Fruit fly (Drosophila melanogaster): ENCODE results near the gene CG14109.

The CG14109 gene

dm6 chr3L:13486041-13486859 lies 45.5 kb downstream of the CG14109 start, which contains the start of the genes Abp1 and Tgi (continued):
- TF ChIP-seq inv (GFP tag; IDR thresholded peaks at IDR 0.05; ENCODE audit: partially characterized antibody) (peak; percentile 69), ssp (GFP tag; IDR thresholded peaks at IDR 0.05) (peak; percentile 27; the same call in 1 of the 2 replicates), Dek (tag; optimal IDR thresholded peaks at IDR 0.05) (peak; percentile 7), Gug (GFP tag; IDR thresholded peaks at IDR 0.05) (peak; percentile 12; the same call in 1 of the 4 replicates), NfI (GFP tag; optimal IDR thresholded peaks at IDR 0.05) (peak; percentile 26), pzg (GFP tag; optimal IDR thresholded peaks at IDR 0.05) (peak; percentile 88), Rfx (GFP tag; IDR thresholded peaks at IDR 0.05) (peak; percentile 76), slbo (GFP tag; IDR thresholded peaks at IDR 0.05) (peak; percentile 72), Elba2 (GFP tag; optimal IDR thresholded peaks at IDR 0.05) (no peak), CG18599 (GFP tag; optimal IDR thresholded peaks at IDR 0.05) (no peak), CG10274 (GFP tag; optimal IDR thresholded peaks at IDR 0.05) (no peak), Dll (GFP tag; IDR thresholded peaks at IDR 0.05; ENCODE audit: partially characterized antibody) (peak; percentile 80), CG42726 (GFP tag; IDR thresholded peaks at IDR 0.05; ENCODE audit: partially characterized antibody) (peak; percentile 93), Pdp1 (GFP tag; optimal IDR thresholded peaks at IDR 0.05) (peak in 1 of 2 experiments; percentile 61), maf-S (GFP tag; optimal IDR thresholded peaks at IDR 0.05) (peak; percentile 30), Opbp (GFP tag; IDR thresholded peaks at IDR 0.05; ENCODE audit: partially characterized antibody) (peak; percentile 89), Doc3 (GFP tag; IDR thresholded peaks at IDR 0.05; ENCODE audit: partially characterized antibody) (peak; percentile 64), ci (GFP tag; IDR thresholded peaks at IDR 0.05) (0 out of 3 replicates have a peak, but pooled peaks have one; percentile 42), rib (GFP tag; IDR thresholded peaks at IDR 0.05) (peak; percentile 66; the same call in 1 of the 2 replicates), TFAM (GFP tag; optimal IDR thresholded peaks at IDR 0.05) (no peak), fu2 (GFP tag; optimal IDR thresholded peaks at IDR 0.05) (peak; percentile 37), dmrt11E (tag; optimal IDR thresholded peaks at IDR 0.05) (peak; percentile 23), vvl (GFP tag; IDR thresholded peaks at IDR 0.05) (peak; percentile 12; the same call in 1 of the 2 replicates), row (GFP tag; IDR thresholded peaks at IDR 0.05) (peak; percentile 33), CG15514 (GFP tag; optimal IDR thresholded peaks at IDR 0.05) (peak; percentile 87), CG7963 (GFP tag; IDR thresholded peaks at IDR 0.05; ENCODE audit: partially characterized antibody) (peak; percentile 84), CG12155 (GFP tag; optimal IDR thresholded peaks at IDR 0.05) (peak; percentile 23), E2f2 (GFP tag; IDR thresholded peaks at IDR 0.05) (peak; percentile 72), sisA (GFP tag; IDR thresholded peaks at IDR 0.05) (no peak; the same call in 1 of the 2 replicates), HLH54F (GFP tag; optimal IDR thresholded peaks at IDR 0.05) (peak; percentile 37), bigmax (GFP tag; optimal IDR thresholded peaks at IDR 0.05) (no peak), CG6175 (GFP tag; IDR thresholded peaks at IDR 0.05) (no peak), CG34224 (GFP tag; IDR thresholded peaks at IDR 0.05; ENCODE audit: partially characterized antibody) (peak; percentile 77), CG6791 (GFP tag; IDR thresholded peaks at IDR 0.05; ENCODE audit: partially characterized antibody) (peak; percentile 90), sug (tag; optimal IDR thresholded peaks at IDR 0.05) (peak; percentile 21), org-1 (GFP tag; optimal IDR thresholded peaks at IDR 0.05) (no peak), Ets97D (GFP tag; optimal IDR thresholded peaks at IDR 0.05) (peak; percentile 62), CG1603 (tag; optimal IDR thresholded peaks at IDR 0.05) (peak; percentile 75), CrebB (tag; optimal IDR thresholded peaks at IDR 0.05) (peak; percentile 46), BEAF-32 (GFP tag; optimal IDR thresholded peaks at IDR 0.05) (peak; percentile 91), HmgZ (tag; optimal IDR thresholded peaks at IDR 0.05) (peak; percentile 78), CG33213 (GFP tag; optimal IDR thresholded peaks at IDR 0.05) (peak; percentile 61), CG17568 (GFP tag; optimal IDR thresholded peaks at IDR 0.05) (no peak), sna (GFP tag; IDR thresholded peaks at IDR 0.05; ENCODE audit: partially characterized antibody) (peak; percentile 45; the same call in 1 of the 2 replicates), gsb-n (tag; optimal IDR thresholded peaks at IDR 0.05) (peak; percentile 15), gem (tag; optimal IDR thresholded peaks at IDR 0.05) (peak; percentile 47), CG8388 (GFP tag; optimal IDR thresholded peaks at IDR 0.05) (no peak)
